Fruit fly (Drosophila melanogaster) whole organism, embryonic: ENCODE results near the gene da.

Source experiments
- ATbp ChIP-seq: fragments of 200-800 bp; sonication (Bioruptor generic); optimal IDR thresholded peaks from 2 replicates; lab custom pipeline; 2017; ENCODE audit warnings: missing biosample characterization, mild to moderate bottlenecking, missing genetic modification characterization, missing genetic modification reagents
- CG10654 ChIP-seq: fragments of 200-800 bp; sonication (Bioruptor generic); optimal IDR thresholded peaks from 2 replicates; lab custom pipeline; 2016; ENCODE audit warnings: missing biosample characterization, missing genetic modification characterization
- CG13287 ChIP-seq: fragments of 200-800 bp; sonication (Bioruptor generic); IDR thresholded peaks from 2 replicates; pipeline ENCODE4 v1.3.6; 2022; ENCODE audit warnings: missing biosample characterization, missing genetic modification characterization; ENCODE audit not compliant: partially characterized antibody
- CG14710 ChIP-seq: fragments of 200-800 bp; sonication (Bioruptor generic); optimal IDR thresholded peaks from 3 replicates; lab custom pipeline; 2019; ENCODE audit warnings: missing biosample characterization, mild to moderate bottlenecking, missing genetic modification characterization, moderate library complexity
- CG1529 ChIP-seq: fragments of 200-800 bp; sonication (Bioruptor generic); optimal IDR thresholded peaks from 3 replicates; lab custom pipeline; 2018; ENCODE audit warnings: missing biosample characterization, missing genetic modification characterization
- CG15514 ChIP-seq: fragments of 200-800 bp; sonication (Bioruptor generic); optimal IDR thresholded peaks from 3 replicates; lab custom pipeline; 2017; ENCODE audit warnings: missing biosample characterization, missing genetic modification characterization, mild to moderate bottlenecking, moderate library complexity, missing genetic modification reagents
- CG1603 ChIP-seq: fragments of 200-800 bp; sonication (Bioruptor generic); optimal IDR thresholded peaks from 2 replicates; lab custom pipeline; 2019; ENCODE audit warnings: missing biosample characterization, mild to moderate bottlenecking, missing genetic modification characterization, moderate library complexity
- CG2116 ChIP-seq: fragments of 200-800 bp; sonication (Bioruptor generic); optimal IDR thresholded peaks from 3 replicates; lab custom pipeline; 2018; ENCODE audit warnings: missing biosample characterization, mild to moderate bottlenecking, missing genetic modification characterization
- CG30020 ChIP-seq: fragments of 200-800 bp; optimal IDR thresholded peaks from 2 replicates; lab custom pipeline; 2019; ENCODE audit warnings: missing biosample characterization, mild to moderate bottlenecking, missing genetic modification characterization, moderate library complexity
- CG4617 ChIP-seq: fragments of 200-800 bp; sonication (Bioruptor generic); optimal IDR thresholded peaks from 3 replicates; lab custom pipeline; 2016; ENCODE audit warnings: missing biosample characterization, missing genetic modification characterization, borderline replicate concordance
- CG6175 ChIP-seq: fragments of 200-800 bp; sonication (Bioruptor generic); IDR thresholded peaks from 3 replicates; pipeline ENCODE4 v1.3.6; 2022; ENCODE audit warnings: missing biosample characterization, missing genetic modification characterization
- CG8281 ChIP-seq: fragments of 200-800 bp; sonication (Bioruptor generic); optimal IDR thresholded peaks from 2 replicates; lab custom pipeline; 2018; ENCODE audit warnings: missing biosample characterization, mild to moderate bottlenecking, missing genetic modification characterization, moderate library complexity
- CG9797 ChIP-seq: fragments of 200-800 bp; sonication (Bioruptor generic); optimal IDR thresholded peaks from 3 replicates; lab custom pipeline; 2018; ENCODE audit warnings: missing biosample characterization, mild to moderate bottlenecking, missing genetic modification characterization
- CoRest ChIP-seq: fragments of 200-800 bp; sonication (Bioruptor generic); optimal IDR thresholded peaks from 3 replicates; lab custom pipeline; 2018; ENCODE audit warnings: missing biosample characterization, mild to moderate bottlenecking, missing genetic modification characterization, moderate library complexity
- Doc3 ChIP-seq: fragments of 200-800 bp; sonication (Bioruptor generic); IDR thresholded peaks from 3 replicates; pipeline ENCODE4 v1.3.6; 2022; ENCODE audit warnings: missing biosample characterization, missing genetic modification characterization; ENCODE audit not compliant: partially characterized antibody
- Ets65A ChIP-seq: fragments of 200-800 bp; sonication (Bioruptor generic); peaks from one replicate; lab custom pipeline; 2016; ENCODE audit warnings: missing biosample characterization, missing genetic modification characterization
- Ets97D ChIP-seq: fragments of 200-800 bp; sonication (Bioruptor generic); optimal IDR thresholded peaks from 3 replicates; lab custom pipeline; 2016; ENCODE audit warnings: missing biosample characterization, missing genetic modification characterization
- Gsc ChIP-seq: fragments of 200-800 bp; sonication (Bioruptor generic); IDR thresholded peaks from 2 replicates; pipeline ENCODE4 v1.3.6; 2022; ENCODE audit warnings: missing biosample characterization, missing genetic modification characterization
- HLH4C ChIP-seq: fragments of 200-800 bp; sonication (Bioruptor generic); IDR thresholded peaks from 3 replicates; pipeline ENCODE4 v1.3.6; 2022; ENCODE audit warnings: missing biosample characterization, missing genetic modification characterization; ENCODE audit not compliant: partially characterized antibody
- HmgD ChIP-seq: fragments of 200-800 bp; sonication (Bioruptor generic); optimal IDR thresholded peaks from 3 replicates; lab custom pipeline; 2016; ENCODE audit warnings: missing biosample characterization, missing genetic modification characterization
- MBD-R2 ChIP-seq: fragments of 200-800 bp; sonication (Bioruptor generic); IDR thresholded peaks from 2 replicates; pipeline ENCODE4 v1.3.6; 2022; ENCODE audit warnings: missing biosample characterization, missing genetic modification characterization
- Med ChIP-seq: fragments of 200-800 bp; sonication (Bioruptor generic); peaks from one replicate; lab custom pipeline; 2016; ENCODE audit warnings: missing biosample characterization, missing genetic modification characterization, mild to moderate bottlenecking, inconsistent platforms, moderate library complexity
- NC2α ChIP-seq: fragments of 200-800 bp; sonication (Bioruptor generic); optimal IDR thresholded peaks from 2 replicates; lab custom pipeline; 2016; ENCODE audit warnings: missing biosample characterization, missing genetic modification characterization
- PHDP ChIP-seq: fragments of 200-800 bp; sonication (Bioruptor generic); optimal IDR thresholded peaks from 3 replicates; lab custom pipeline; 2018; ENCODE audit warnings: missing biosample characterization, mild to moderate bottlenecking, missing genetic modification characterization, moderate library complexity
- Scr ChIP-seq: fragments of 200-800 bp; sonication (Bioruptor generic); IDR thresholded peaks from 2 replicates; pipeline ENCODE4 v1.3.6; 2022; ENCODE audit warnings: missing biosample characterization, missing genetic modification characterization; ENCODE audit not compliant: partially characterized antibody
- Sry-β ChIP-seq: fragments of 200-800 bp; sonication (Bioruptor generic); optimal IDR thresholded peaks from 2 replicates; lab custom pipeline; 2018; ENCODE audit warnings: missing biosample characterization, mild to moderate bottlenecking, missing genetic modification characterization, moderate library complexity
- Sry-δ ChIP-seq: fragments of 200-800 bp; sonication (Bioruptor generic); optimal IDR thresholded peaks from 2 replicates; lab custom pipeline; 2016; ENCODE audit warnings: missing biosample characterization, missing genetic modification characterization
- YL-1 ChIP-seq: fragments of 200-800 bp; sonication (Bioruptor generic); optimal IDR thresholded peaks from 3 replicates; lab custom pipeline; 2017; ENCODE audit warnings: missing biosample characterization, mild to moderate bottlenecking, missing genetic modification characterization
- ab ChIP-seq: fragments of 200-800 bp; sonication (Bioruptor generic); optimal IDR thresholded peaks from 2 replicates; lab custom pipeline; 2016; ENCODE audit warnings: missing biosample characterization, missing genetic modification characterization
- abd-A ChIP-seq: fragments of 200-800 bp; sonication (Bioruptor generic); optimal IDR thresholded peaks from 3 replicates; lab custom pipeline; 2019; ENCODE audit warnings: missing biosample characterization, mild to moderate bottlenecking, missing genetic modification characterization, moderate library complexity
- bowl ChIP-seq: fragments of 200-800 bp; sonication (Bioruptor generic); IDR thresholded peaks from 2 replicates; pipeline ENCODE4 v1.3.6; 2022; ENCODE audit warnings: missing biosample characterization, missing genetic modification characterization
- cad ChIP-seq: fragments of >200 bp; optimal IDR thresholded peaks from 2 replicates; lab custom pipeline; 2017; ENCODE audit warnings: missing biosample characterization, missing genetic modification characterization
- chinmo ChIP-seq: fragments of 200-800 bp; sonication (Bioruptor generic); IDR thresholded peaks from 4 replicates; pipeline ENCODE4 v1.3.6; 2022; ENCODE audit warnings: missing biosample characterization, missing genetic modification characterization; ENCODE audit not compliant: partially characterized antibody
- fd96Cb ChIP-seq: fragments of 200-800 bp; sonication (Bioruptor generic); optimal IDR thresholded peaks from 2 replicates; lab custom pipeline; 2018; ENCODE audit warnings: missing biosample characterization, mild to moderate bottlenecking, missing genetic modification characterization, moderate library complexity
- gcm ChIP-seq: fragments of 200-800 bp; sonication (Bioruptor generic); optimal IDR thresholded peaks from 2 replicates; lab custom pipeline; 2019; ENCODE audit warnings: missing biosample characterization, mild to moderate bottlenecking, missing genetic modification characterization, moderate library complexity
- gfzf ChIP-seq: fragments of 200-800 bp; sonication (Bioruptor generic); optimal IDR thresholded peaks from 2 replicates; lab custom pipeline; 2016; ENCODE audit warnings: missing biosample characterization, mild to moderate bottlenecking, missing genetic modification characterization, moderate library complexity
- hkb ChIP-seq, 2 experiments: fragments of 200-800 bp in 1 of 2; fragments of >200 bp in 1 of 2; sonication (Bioruptor generic) in 1 of 2; IDR thresholded peaks in 1 of 2; optimal IDR thresholded peaks in 1 of 2; 2 replicates each; pipeline versions ENCODE4 v1.3.6 to Lab custom; 2017 to 2022; ENCODE audit warnings: missing biosample characterization in 1 of 2, missing genetic modification characterization in 1 of 2
- lola ChIP-seq, 3 experiments: fragments of >200 bp in 2 of 3; fragments of 200-800 bp in 1 of 3; sonication (Bioruptor generic) in 1 of 3; optimal IDR thresholded peaks; 2 replicates each; lab custom pipeline; 2017 to 2019; ENCODE audit warnings: missing biosample characterization in 3 of 3, missing genetic modification characterization in 3 of 3, mild to moderate bottlenecking in 1 of 3, moderate library complexity in 1 of 3
- nmo ChIP-seq: fragments of 200-800 bp; sonication (Bioruptor generic); optimal IDR thresholded peaks from 2 replicates; lab custom pipeline; 2018; ENCODE audit warnings: missing biosample characterization, mild to moderate bottlenecking, missing genetic modification characterization, moderate library complexity
- pan ChIP-seq, 4 experiments: fragments of >200 bp in 3 of 4; fragments of 200-800 bp in 1 of 4; sonication (Bioruptor generic) in 1 of 4; optimal IDR thresholded peaks in 3 of 4; IDR thresholded peaks in 1 of 4; 2 replicates each; pipeline versions ENCODE4 v1.3.6 to Lab custom; 2017 to 2022; ENCODE audit warnings: missing biosample characterization in 2 of 4, missing genetic modification characterization in 2 of 4, mixed read lengths in 1 of 4
- pzg ChIP-seq: fragments of 200-800 bp; sonication (Bioruptor generic); optimal IDR thresholded peaks from 3 replicates; lab custom pipeline; 2018; ENCODE audit warnings: missing biosample characterization, mild to moderate bottlenecking, missing genetic modification characterization, moderate library complexity
- row ChIP-seq: fragments of 200-800 bp; sonication (Bioruptor generic); IDR thresholded peaks from 3 replicates; pipeline ENCODE4 v1.3.6; 2022; ENCODE audit warnings: missing biosample characterization, missing genetic modification characterization
- sens-2 ChIP-seq: fragments of 200-800 bp; sonication (Bioruptor generic); IDR thresholded peaks from 2 replicates; pipeline ENCODE4 v1.3.6; 2022; ENCODE audit warnings: missing biosample characterization, missing genetic modification characterization
- sug ChIP-seq: fragments of 200-800 bp; optimal IDR thresholded peaks from 2 replicates; lab custom pipeline; 2019; ENCODE audit warnings: missing biosample characterization, mild to moderate bottlenecking, missing genetic modification characterization, moderate library complexity
- unc-4 ChIP-seq: fragments of 200-800 bp; sonication (Bioruptor generic); IDR thresholded peaks from 2 replicates; pipeline ENCODE4 v1.3.6; 2022; ENCODE audit warnings: missing biosample characterization, missing genetic modification characterization; ENCODE audit not compliant: partially characterized antibody
- wek ChIP-seq: fragments of 200-800 bp; sonication (Bioruptor generic); optimal IDR thresholded peaks from 3 replicates; lab custom pipeline; 2018; ENCODE audit warnings: missing biosample characterization, mild to moderate bottlenecking, missing genetic modification characterization, moderate library complexity
- zen ChIP-seq: fragments of 200-800 bp; sonication (Bioruptor generic); optimal IDR thresholded peaks from 3 replicates; lab custom pipeline; 2018; ENCODE audit warnings: missing biosample characterization, mild to moderate bottlenecking, missing genetic modification characterization, moderate library complexity

Gene da

DNA sequence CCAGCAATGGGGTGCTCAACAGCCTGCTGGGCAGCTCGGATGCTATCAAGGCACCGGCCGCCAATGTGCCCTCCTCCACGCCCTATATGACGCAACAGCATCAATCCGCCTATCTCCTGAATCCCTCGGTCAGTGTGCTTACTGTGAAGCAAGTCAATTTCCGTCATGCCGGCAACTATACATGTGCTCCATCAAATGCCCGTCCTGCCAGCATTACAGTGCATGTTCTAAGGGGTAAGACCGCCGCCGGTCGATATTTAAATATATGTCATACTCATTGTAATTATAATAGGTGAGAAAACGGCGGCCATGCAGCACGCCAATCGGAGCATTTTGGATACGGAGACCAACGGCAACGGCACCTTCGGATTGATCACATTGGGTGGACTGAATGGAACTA lies 9.3 kb upstream of the da start:
- TF ChIP-seq bowl (GFP tag; lab: Robert Waterston, UW) (no peak), NC2α (GFP tag; lab: Kevin White, UChicago) (no peak), gcm (GFP tag; lab: Kevin White, UChicago) (no peak), Sry-β (GFP tag; lab: Kevin White, UChicago) (no peak), ab (GFP tag; lab: Kevin White, UChicago) (no peak), Ets65A (peak; percentile 88), pan (optimal IDR thresholded peaks at IDR 0.05; lab: Kevin White, UChicago) (no peak), pan (GFP tag; optimal IDR thresholded peaks at IDR 0.05 in 1 of 2, IDR thresholded peaks at IDR 0.05 in 1 of 2) (peak in 1 of 2 experiments; percentile 17), Med (GFP tag; lab: Kevin White, UChicago) (peak; percentile 63), ATbp (no peak)
- TF ChIP-seq, all 482 proteins: peak for 3

dm6 chr2L:10379865-10380264 lies 8.0 kb upstream of the da start, which contains the start of gene gny:
Gene gny (plus strand): TSS chr2L:10380103.
- TF ChIP-seq wek (no peak), sug (tag; lab: Kevin White, UChicago) (peak; percentile 70), Gsc (GFP tag; lab: Robert Waterston, UW) (no peak), MBD-R2 (peak; percentile 88), CG1603 (tag; lab: Kevin White, UChicago) (peak; percentile 100), CG14710 (tag; lab: Kevin White, UChicago) (peak; percentile 3), unc-4 (GFP tag; lab: Robert Waterston, UW) (0 out of 2 replicates have a peak, but pooled peaks have one; percentile 31), sens-2 (GFP tag; lab: Robert Waterston, UW) (no peak), gfzf (GFP tag; lab: Kevin White, UChicago) (peak; percentile 19), lola (GFP tag; optimal IDR thresholded peaks at IDR 0.05; lab: Kevin White, UChicago) (no peak), CG13287 (peak; percentile 42; the same call in 1 of the 2 replicates), CG9797 (peak; percentile 11), cad (GFP tag; lab: Kevin White, UChicago) (no peak), fd96Cb (tag; lab: Kevin White, UChicago) (no peak), CG6175 (GFP tag; lab: Robert Waterston, UW) (no peak), YL-1 (GFP tag; lab: Kevin White, UChicago) (peak; percentile 40), chinmo (GFP tag; lab: Robert Waterston, UW) (0 out of 4 replicates have a peak, but pooled peaks have one; percentile 25), CG10654 (GFP tag; lab: Kevin White, UChicago) (no peak), PHDP (tag; lab: Kevin White, UChicago) (no peak), nmo (GFP tag; lab: Kevin White, UChicago) (peak; percentile 3), HLH4C (GFP tag; lab: Robert Waterston, UW) (peak; percentile 49; the same call in 2 of the 3 replicates), HmgD (GFP tag; lab: Kevin White, UChicago) (peak; percentile 39), hkb (optimal IDR thresholded peaks at IDR 0.05; lab: Kevin White, UChicago) (no peak), hkb (GFP tag; IDR thresholded peaks at IDR 0.05; lab: Robert Waterston, UW) (no peak), abd-A (no peak), CG1529 (GFP tag; lab: Kevin White, UChicago) (no peak), zen (tag; lab: Kevin White, UChicago) (no peak), Ets97D (GFP tag; lab: Kevin White, UChicago) (peak; percentile 26), row (GFP tag; lab: Robert Waterston, UW) (peak; percentile 26; the same call in 1 of the 3 replicates), Scr (GFP tag; lab: Robert Waterston, UW) (peak; percentile 29), CG4617 (GFP tag; lab: Kevin White, UChicago) (peak; percentile 47), Doc3 (GFP tag; lab: Robert Waterston, UW) (no peak), CG2116 (GFP tag; lab: Kevin White, UChicago) (peak; percentile 35), Sry-δ (GFP tag; lab: Kevin White, UChicago) (peak; percentile 87), CG8281 (tag; lab: Kevin White, UChicago) (no peak), CG30020 (tag; lab: Kevin White, UChicago) (peak; percentile 97), CG15514 (GFP tag; lab: Kevin White, UChicago) (peak; percentile 6), pzg (GFP tag; lab: Kevin White, UChicago) (peak; percentile 81), CoRest (tag; lab: Kevin White, UChicago) (peak; percentile 20)
